Fruit fly (Drosophila melanogaster): Measurements from ENCODE around the gene Tdh.

Gene Tdh

DNA sequence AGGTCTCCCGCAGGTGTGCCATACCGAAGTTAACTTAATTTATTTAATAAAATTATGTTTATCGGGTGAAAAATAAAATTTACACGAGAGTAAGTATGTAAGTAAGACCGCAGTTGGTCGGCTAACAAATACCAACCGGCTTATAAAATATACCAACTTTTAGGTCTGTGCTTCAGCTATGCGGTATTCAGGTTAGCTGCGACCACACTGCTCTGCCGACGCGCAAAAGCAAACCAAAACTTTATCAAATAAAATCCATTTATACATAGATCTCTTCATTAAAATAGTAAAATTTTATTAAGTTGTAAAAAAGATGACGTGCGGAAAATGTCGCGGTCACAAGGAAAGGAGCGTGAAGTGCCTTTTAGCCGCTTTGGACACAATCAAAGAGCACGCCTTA lies 30.7 kb upstream of the Tdh start, which contains the start of the genes mRpL15 and CtIP (continued):
- TF ChIP-seq trem (tag; optimal IDR thresholded peaks at IDR 0.05) (peak; percentile 53), tap (tag; optimal IDR thresholded peaks at IDR 0.05) (no peak), CG17385 (GFP tag; optimal IDR thresholded peaks at IDR 0.05) (no peak), Trl (optimal IDR thresholded peaks at IDR 0.05) (no peak), Trl (GFP tag; optimal IDR thresholded peaks at IDR 0.05) (no peak), ato (GFP tag; IDR thresholded peaks at IDR 0.05; ENCODE audit: partially characterized antibody) (no peak), CG30020 (tag; optimal IDR thresholded peaks at IDR 0.05) (peak; percentile 13), CG1602 (GFP tag; optimal IDR thresholded peaks at IDR 0.05) (no peak), Ets97D (GFP tag; optimal IDR thresholded peaks at IDR 0.05) (peak; percentile 38), Gsc (GFP tag; IDR thresholded peaks at IDR 0.05) (no peak), CG13287 (GFP tag; IDR thresholded peaks at IDR 0.05; ENCODE audit: partially characterized antibody) (peak; percentile 51; the same call in 1 of the 2 replicates), CG1529 (GFP tag; optimal IDR thresholded peaks at IDR 0.05) (no peak), nom (GFP tag; optimal IDR thresholded peaks at IDR 0.05) (no peak), br (optimal IDR thresholded peaks at IDR 0.05) (no peak), Asciz (GFP tag; optimal IDR thresholded peaks at IDR 0.05) (no peak), CG11085 (GFP tag; IDR thresholded peaks at IDR 0.05) (no peak), CG17912 (GFP tag; optimal IDR thresholded peaks at IDR 0.05) (no peak), unpg (GFP tag; optimal IDR thresholded peaks at IDR 0.05) (no peak), sens (GFP tag) (peak; percentile 33), zen (tag; optimal IDR thresholded peaks at IDR 0.05) (no peak), CG34224 (GFP tag; IDR thresholded peaks at IDR 0.05; ENCODE audit: partially characterized antibody) (peak; percentile 26; the same call in 1 of the 3 replicates), z (GFP tag; IDR thresholded peaks at IDR 0.05) (no peak), Drgx (GFP tag; IDR thresholded peaks at IDR 0.05) (no peak), CG6791 (GFP tag; IDR thresholded peaks at IDR 0.05; ENCODE audit: partially characterized antibody) (no peak), Lhr (GFP tag; optimal IDR thresholded peaks at IDR 0.05) (no peak), lab (GFP tag; optimal IDR thresholded peaks at IDR 0.05) (no peak), al (GFP tag; IDR thresholded peaks at IDR 0.05) (no peak), CG2712 (tag; optimal IDR thresholded peaks at IDR 0.05) (peak; percentile 11), hkb (optimal IDR thresholded peaks at IDR 0.05) (no peak), hkb (GFP tag; IDR thresholded peaks at IDR 0.05) (no peak), phol (tag; optimal IDR thresholded peaks at IDR 0.05) (no peak), CG34422 (GFP tag; IDR thresholded peaks at IDR 0.05) (peak; percentile 68; the same call in 1 of the 3 replicates), CG17359 (tag; optimal IDR thresholded peaks at IDR 0.05) (no peak), CG17829 (tag; optimal IDR thresholded peaks at IDR 0.05) (peak; percentile 24), CG4707 (GFP tag; optimal IDR thresholded peaks at IDR 0.05) (no peak), CG10431 (GFP tag; optimal IDR thresholded peaks at IDR 0.05) (no peak), BEAF-32 (GFP tag; optimal IDR thresholded peaks at IDR 0.05) (peak; percentile 43), CG2199 (GFP tag; IDR thresholded peaks at IDR 0.05) (no peak), twi (tag; optimal IDR thresholded peaks at IDR 0.05) (no peak), E2f1 (GFP tag; IDR thresholded peaks at IDR 0.05) (no peak), Scr (GFP tag; IDR thresholded peaks at IDR 0.05; ENCODE audit: partially characterized antibody) (no peak), zfh1 (GFP tag; IDR thresholded peaks at IDR 0.05) (no peak), CG8924 (tag; optimal IDR thresholded peaks at IDR 0.05) (peak; percentile 3), CG8388 (GFP tag; optimal IDR thresholded peaks at IDR 0.05) (no peak), CG17328 (GFP tag; IDR thresholded peaks at IDR 0.05) (no peak), CG14050 (GFP tag; IDR thresholded peaks at IDR 0.05) (no peak), Mrtf (GFP tag; IDR thresholded peaks at IDR 0.05) (no peak), gce (GFP tag; IDR thresholded peaks at IDR 0.05) (no peak), ewg (GFP tag; optimal IDR thresholded peaks at IDR 0.05) (peak; percentile 67), crp (GFP tag; optimal IDR thresholded peaks at IDR 0.05) (peak in 1 of 2 experiments; percentile 65), amos (GFP tag; IDR thresholded peaks at IDR 0.05; ENCODE audit: partially characterized antibody) (peak; percentile 36; the same call in 1 of the 2 replicates), danr (GFP tag; IDR thresholded peaks at IDR 0.05) (no peak)
